Worm (Caenorhabditis elegans) whole organism, midembryonic: ENCODE data around the gene skn-1.

Source experiments
- cog-1 ChIP-seq: sonication (generic microtip); optimal IDR thresholded peaks from 2 replicates; lab custom pipeline; 2016; ENCODE audit warnings: missing genetic modification characterization, missing compliant biosample characterization
- flt-1 ChIP-seq: fragments of 200-800 bp; sonication (Bioruptor generic); IDR thresholded peaks from 2 replicates; pipeline ENCODE4 v1.3.6; 2022; ENCODE audit warnings: missing genetic modification characterization, missing compliant biosample characterization
- klf-2 ChIP-seq: fragments of 200-800 bp; sonication (Bioruptor generic); conservative IDR thresholded peaks from 2 replicates; pipeline ENCODE4 v1.3.6; 2022; ENCODE audit warnings: missing genetic modification reagents, missing genetic modification characterization, missing compliant biosample characterization
- med-1 ChIP-seq: sonication (generic microtip); optimal IDR thresholded peaks from 2 replicates; lab custom pipeline; 2017; ENCODE audit warnings: missing genetic modification characterization, mild to moderate bottlenecking, missing compliant biosample characterization, antibody characterized with exemption, missing genetic modification reagents; ENCODE audit not compliant: insufficient read depth
- ref-1 ChIP-seq: fragments of 200-800 bp; sonication (Bioruptor generic); conservative IDR thresholded peaks from 2 replicates; pipeline ENCODE4 v1.3.6; 2022; ENCODE audit warnings: missing genetic modification reagents, missing genetic modification characterization, missing compliant biosample characterization
- tab-1 ChIP-seq: fragments of 200-800 bp; sonication (Bioruptor generic); IDR thresholded peaks from 2 replicates; pipeline ENCODE4 v1.3.6; 2022; ENCODE audit warnings: missing genetic modification characterization, missing compliant biosample characterization
- ztf-23 ChIP-seq: fragments of 200-800 bp; sonication (Bioruptor generic); IDR thresholded peaks from 2 replicates; pipeline ENCODE4 v1.3.6; 2022; ENCODE audit warnings: missing genetic modification reagents, missing genetic modification characterization, missing compliant biosample characterization
- ztf-29 ChIP-seq: fragments of 200-800 bp; sonication (Bioruptor generic); IDR thresholded peaks from 2 replicates; pipeline ENCODE4 v1.3.6; 2022; ENCODE audit warnings: missing genetic modification reagents, missing genetic modification characterization, missing compliant biosample characterization

ce11 chrIV:5703443-5703842, 43.3 kb upstream of the skn-1 start, which contains the start of the genes C55C3.73 and perm-5:
- TF ChIP-seq klf-2 (GFP tag; lab: Robert Waterston, UW): no peak
- no peak for TF ChIP-seq ref-1 (GFP tag; lab: Robert Waterston, UW)
- TF ChIP-seq cog-1: no peak
- no peak for TF ChIP-seq ztf-23
- TF ChIP-seq med-1 (GFP tag; lab: Kevin White, UChicago): no peak
- no peak for TF ChIP-seq flt-1
- no peak for TF ChIP-seq ztf-29 (GFP tag; lab: Robert Waterston, UW)
- TF ChIP-seq tab-1: no peak
